Worm (Caenorhabditis elegans) whole organism, L4 larva: ENCODE measurements around the gene W03B1.9.

Experiments
- F49E8.2 ChIP-seq: sonication (generic microtip); optimal IDR thresholded peaks from 2 replicates; lab custom pipeline; 2016; ENCODE audit warnings: missing compliant biosample characterization, mild to moderate bottlenecking, missing genetic modification characterization, borderline replicate concordance
- ZK337.2 ChIP-seq: fragments of 200-800 bp; sonication (Bioruptor generic); IDR thresholded peaks from 2 replicates; pipeline ENCODE4 v1.3.6; 2022; ENCODE audit warnings: missing genetic modification reagents, missing genetic modification characterization, missing compliant biosample characterization
- fos-1 ChIP-seq: fragments of 150-350 bp; optimal IDR thresholded peaks from 2 replicates; lab custom pipeline; 2014; ENCODE audit warnings: missing biosample characterization, missing genetic modification characterization
- mxl-3 ChIP-seq: fragments of 200-800 bp; sonication (Bioruptor generic); optimal IDR thresholded peaks from 2 replicates; lab custom pipeline; 2018; ENCODE audit warnings: mild to moderate bottlenecking, missing genetic modification characterization, missing compliant biosample characterization
- nhr-28 ChIP-seq: fragments of 150-350 bp; optimal IDR thresholded peaks from 2 replicates; lab custom pipeline; 2014; ENCODE audit warnings: missing biosample characterization, missing genetic modification characterization
- zag-1 ChIP-seq: fragments of 150-350 bp; optimal IDR thresholded peaks from 2 replicates; lab custom pipeline; 2014; ENCODE audit warnings: missing biosample characterization, missing genetic modification characterization

DNA sequence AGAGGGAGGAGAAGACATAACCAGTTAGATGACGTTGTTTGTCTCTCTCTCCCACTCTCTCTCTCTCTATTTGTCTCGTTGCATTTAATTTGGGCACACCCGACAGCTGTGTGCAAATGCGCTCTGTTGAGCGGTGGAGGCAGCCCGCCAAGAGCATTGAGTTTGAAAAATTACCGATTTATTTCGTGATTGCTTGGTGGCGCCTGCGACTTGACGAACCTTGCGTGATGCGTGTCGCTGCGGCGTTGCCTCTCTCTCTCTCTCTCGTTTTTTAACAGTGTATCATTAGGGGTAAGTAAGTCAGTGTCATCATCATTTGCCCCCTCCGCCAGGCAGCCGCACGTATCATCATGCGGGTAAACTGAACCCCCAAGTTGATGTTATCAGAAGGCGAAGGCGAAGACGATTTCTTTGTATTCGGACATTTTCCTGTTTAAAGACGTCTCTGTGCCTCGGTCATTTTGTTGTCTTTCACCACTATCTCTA, 49.3 kb upstream of the W03B1.9 start:
- peak; percentile 69 for TF ChIP-seq nhr-28 (tag; lab: Kevin White, UChicago)
- TF ChIP-seq fos-1, result no peak
- TF ChIP-seq ZK337.2 (GFP tag; lab: Robert Waterston, UW), result no peak
- TF ChIP-seq mxl-3 (GFP tag; lab: Kevin White, UChicago), result peak; percentile 41
- no peak for TF ChIP-seq zag-1 (tag; lab: Kevin White, UChicago)
- TF ChIP-seq F49E8.2 (tag; lab: Kevin White, UChicago), result no peak
